Worm (Caenorhabditis elegans): ENCODE data around the gene kin-4.
A peak's percentile ranks its signal among the peaks of the same experiment; 100 is the strongest.

kin-4 gene

DNA sequence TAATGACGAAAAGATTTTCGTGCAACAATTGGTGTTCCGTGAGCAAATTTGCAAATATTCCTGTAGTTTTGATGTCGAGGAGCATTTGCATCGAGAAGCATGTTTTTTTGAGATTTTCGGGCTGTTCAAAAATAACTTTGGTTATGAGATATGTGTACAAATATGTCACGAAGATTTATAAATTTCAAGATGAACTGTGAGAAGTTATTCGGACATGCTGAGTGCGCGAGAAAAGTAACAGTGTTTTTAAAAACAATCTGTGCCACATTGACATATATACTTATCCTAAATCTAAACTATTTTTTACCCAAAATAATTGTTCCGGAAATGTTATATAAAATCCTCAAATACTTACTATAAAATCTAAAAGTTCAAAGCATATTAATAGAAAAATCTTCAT is 3.8 kb upstream of the kin-4 start, which contains the start of gene F22B3.7:
Gene F22B3.7 (minus strand): TSS at position 101 of the 400 bp plus-strand sequence.
- TF ChIP-seq ama-1 (optimal IDR thresholded peaks at IDR 0.05) (no peak), ama-1 (GFP tag; optimal IDR thresholded peaks at IDR 0.05) (no peak), aptf-3 (GFP tag; IDR thresholded peaks at IDR 0.05) (no peak), ztf-3 (GFP tag; optimal IDR thresholded peaks at IDR 0.05) (no peak), egl-18 (GFP tag; IDR thresholded peaks at IDR 0.05) (no peak), T07F8.4 (tag; optimal IDR thresholded peaks at IDR 0.05) (no peak), ZK185.1 (tag; optimal IDR thresholded peaks at IDR 0.05; ENCODE audit: poor library complexity, severe bottlenecking) (no peak), Y67H2A.10 (GFP tag; conservative IDR thresholded peaks at IDR 0.05) (no peak), F39B2.1 (GFP tag; IDR thresholded peaks at IDR 0.05) (no peak), mcd-1 (GFP tag; IDR thresholded peaks at IDR 0.05) (no peak)

DNA sequence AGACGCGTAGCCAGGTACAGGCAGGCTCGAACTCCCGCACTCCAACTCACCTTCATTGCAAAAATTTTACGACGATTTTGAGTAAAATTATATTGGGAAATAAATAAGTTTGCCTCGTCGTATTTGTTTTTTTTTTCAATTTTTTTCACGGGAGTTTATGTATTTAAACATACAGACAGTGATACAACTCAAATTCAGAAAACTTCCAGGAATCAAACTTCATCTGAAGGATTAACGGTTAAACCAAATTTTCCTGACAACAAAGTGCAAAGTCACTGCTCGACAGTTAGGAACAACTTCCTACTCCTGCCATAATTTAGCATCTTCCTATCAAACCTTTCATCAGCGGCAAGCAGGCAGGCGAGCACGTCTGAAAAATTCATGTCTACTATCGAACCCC is 712 bp upstream of the kin-4 start, which contains the start of gene F22B3.8:
Gene F22B3.8 (minus strand): TSS at position 101 of the 400 bp plus-strand sequence.
- TF ChIP-seq F52B5.7 (tag; optimal IDR thresholded peaks at IDR 0.05) (no peak), chd-7 (tag; optimal IDR thresholded peaks at IDR 0.05) (no peak), hmg-20 (GFP tag; IDR thresholded peaks at IDR 0.05) (no peak), F33H1.4 (GFP tag; IDR thresholded peaks at IDR 0.05) (no peak), ztf-18 (tag; optimal IDR thresholded peaks at IDR 0.05) (no peak)

DNA sequence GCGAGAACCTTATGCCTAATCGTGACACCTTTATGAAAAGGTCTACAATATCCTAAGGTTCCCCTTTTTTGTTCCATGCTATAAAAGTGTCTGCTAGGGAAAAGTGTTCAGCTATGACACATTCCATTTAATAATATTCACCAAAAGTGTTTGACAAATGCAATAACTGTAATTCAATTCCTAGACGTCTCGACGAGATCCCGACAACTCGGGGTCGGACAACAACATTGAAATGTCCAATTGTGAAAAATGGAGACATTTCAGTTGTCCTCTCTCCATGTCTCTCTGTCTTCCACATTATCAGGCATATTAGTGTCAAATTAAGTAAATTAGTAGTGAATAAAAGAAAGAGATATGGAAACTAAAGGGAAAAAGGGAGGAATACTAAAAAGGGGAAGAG is 5.9 kb downstream of the kin-4 start:
- TF ChIP-seq lin-40 (tag; optimal IDR thresholded peaks at IDR 0.05) = no peak
- no peak for TF ChIP-seq dpff-1 (tag; optimal IDR thresholded peaks at IDR 0.05)
- no peak for TF ChIP-seq nhr-27 (tag; optimal IDR thresholded peaks at IDR 0.05)
- no peak for TF ChIP-seq K11D2.4 (GFP tag; IDR thresholded peaks at IDR 0.05)
- TF ChIP-seq ztf-22 (GFP tag; optimal IDR thresholded peaks at IDR 0.05) = no peak
- no peak for TF ChIP-seq madf-10 (tag; optimal IDR thresholded peaks at IDR 0.05)

ce11 chrIV:11433709-11434108 is 8.2 kb downstream of the kin-4 start:
- TF ChIP-seq lin-54 (GFP tag; optimal IDR thresholded peaks at IDR 0.05) (peak; percentile 43), T26A5.8 (tag; optimal IDR thresholded peaks at IDR 0.05) (no peak), B0019.2 (GFP tag; conservative IDR thresholded peaks at IDR 0.05) (0 out of 2 replicates have a peak, but pooled peaks have one; percentile 35), dpl-1 (GFP tag; optimal IDR thresholded peaks at IDR 0.05) (peak; percentile 32), snpc-4 (GFP tag; optimal IDR thresholded peaks at IDR 0.05) (peak; percentile 4), snpc-4 (tag; optimal IDR thresholded peaks at IDR 0.05) (peak in 1 of 4 experiments; percentile 7), Y67H2A.10 (GFP tag; conservative IDR thresholded peaks at IDR 0.05) (no peak), bed-1 (GFP tag; IDR thresholded peaks at IDR 0.05) (no peak), ekl-4 (GFP tag; IDR thresholded peaks at IDR 0.05) (0 out of 2 replicates have a peak, but pooled peaks have one; percentile 44), rec-8 (tag; optimal IDR thresholded peaks at IDR 0.05) (no peak), hmg-1.2 (GFP tag; IDR thresholded peaks at IDR 0.05) (peak; percentile 32; the same call in 1 of the 2 replicates), D2030.7 (GFP tag; IDR thresholded peaks at IDR 0.05) (no peak), rcor-1 (GFP tag; IDR thresholded peaks at IDR 0.05) (0 out of 2 replicates have a peak, but pooled peaks have one; percentile 27), pha-4 (tag; optimal IDR thresholded peaks at IDR 0.05) (peak; percentile 1), pbrm-1 (GFP tag; IDR thresholded peaks at IDR 0.05) (peak; percentile 72; the same call in 1 of the 2 replicates), lin-40 (tag; optimal IDR thresholded peaks at IDR 0.05) (peak; percentile 59), F57A8.1 (GFP tag; optimal IDR thresholded peaks at IDR 0.05) (no peak), ztf-18 (tag; optimal IDR thresholded peaks at IDR 0.05) (peak; percentile 93), lsl-1 (GFP tag; optimal IDR thresholded peaks at IDR 0.05) (peak; percentile 21), ztf-6 (GFP tag; IDR thresholded peaks at IDR 0.05) (no peak), ceh-27 (GFP tag; optimal IDR thresholded peaks at IDR 0.05) (peak; percentile 65), mcd-1 (GFP tag; IDR thresholded peaks at IDR 0.05) (peak; percentile 69), attf-5 (GFP tag; optimal IDR thresholded peaks at IDR 0.05) (peak; percentile 37), F49E8.2 (tag; optimal IDR thresholded peaks at IDR 0.05; ENCODE audit: insufficient read depth) (peak; percentile 34), F10E7.11 (tag; optimal IDR thresholded peaks at IDR 0.05) (no peak)
